Worm (Caenorhabditis elegans): Measurements from ENCODE around the gene sftb-6.

Gene sftb-6

DNA sequence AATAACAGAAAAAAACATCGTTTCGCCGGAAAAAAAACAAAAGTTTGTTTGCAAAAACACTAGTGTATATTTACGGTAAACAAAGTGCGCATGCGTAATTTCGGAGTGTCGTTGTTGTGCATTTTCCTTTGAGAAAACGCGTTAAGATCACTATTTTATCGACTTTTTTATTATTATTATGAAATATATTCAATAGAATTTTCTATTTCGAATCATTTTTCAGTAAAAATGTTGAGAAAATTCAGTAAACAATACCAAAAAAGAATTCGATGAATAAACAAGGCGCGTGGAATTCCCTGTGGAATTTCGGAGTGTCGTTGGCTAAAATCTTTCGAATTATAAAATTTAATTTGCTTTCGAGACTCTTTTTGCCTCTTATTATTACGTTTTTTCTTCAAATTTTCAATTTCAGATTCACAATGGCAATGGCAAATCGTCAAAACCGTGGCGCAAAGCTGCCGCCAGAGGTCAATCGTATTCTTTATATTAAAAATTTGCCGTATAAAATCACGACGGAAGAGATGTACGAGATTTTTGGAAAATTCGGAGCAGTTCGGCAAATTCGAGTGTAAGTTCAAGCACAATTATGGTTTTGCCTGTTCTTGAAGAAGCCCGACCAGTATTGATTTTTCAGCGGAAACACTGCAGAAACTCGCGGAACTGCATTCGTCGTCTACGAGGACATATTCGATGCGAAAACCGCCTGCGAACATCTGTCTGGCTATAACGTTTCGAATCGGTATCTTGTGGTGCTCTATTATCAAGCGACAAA lies at the start of gene sftb-6, which contains the start of gene luc-7L3:
TSS of gene sftb-6 (plus strand) at position 413 of the 772 bp plus-strand sequence.
TSS of gene luc-7L3 (minus strand) at position 36 of the 772 bp plus-strand sequence.
- TF ChIP-seq W03F9.2 (tag; optimal IDR thresholded peaks at IDR 0.05) (peak; percentile 71), him-1 (tag; optimal IDR thresholded peaks at IDR 0.05) (no peak)

DNA sequence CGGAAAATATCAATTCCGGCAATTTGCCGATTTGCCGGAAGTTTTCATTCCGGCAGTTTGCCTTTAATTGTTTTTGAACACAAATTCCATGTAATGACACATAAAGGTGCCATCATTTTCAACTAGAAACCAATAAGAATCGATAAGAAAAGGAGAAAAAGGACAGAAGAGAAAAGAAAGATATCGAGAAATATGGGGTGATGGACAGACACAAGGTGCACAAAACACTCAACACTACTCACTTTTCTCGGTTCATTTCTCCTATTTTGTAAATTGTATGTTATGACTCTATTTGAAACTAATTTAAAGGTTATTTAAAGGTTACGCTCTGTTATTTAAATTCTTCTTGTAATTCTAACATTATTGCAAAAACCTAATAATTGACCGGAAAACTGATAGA lies 47.3 kb upstream of the sftb-6 start:
- TF ChIP-seq dao-5 (tag; optimal IDR thresholded peaks at IDR 0.05) = no peak
- TF ChIP-seq him-1 (tag; optimal IDR thresholded peaks at IDR 0.05) = no peak
- TF ChIP-seq W03F9.2 (tag; optimal IDR thresholded peaks at IDR 0.05) = no peak

DNA sequence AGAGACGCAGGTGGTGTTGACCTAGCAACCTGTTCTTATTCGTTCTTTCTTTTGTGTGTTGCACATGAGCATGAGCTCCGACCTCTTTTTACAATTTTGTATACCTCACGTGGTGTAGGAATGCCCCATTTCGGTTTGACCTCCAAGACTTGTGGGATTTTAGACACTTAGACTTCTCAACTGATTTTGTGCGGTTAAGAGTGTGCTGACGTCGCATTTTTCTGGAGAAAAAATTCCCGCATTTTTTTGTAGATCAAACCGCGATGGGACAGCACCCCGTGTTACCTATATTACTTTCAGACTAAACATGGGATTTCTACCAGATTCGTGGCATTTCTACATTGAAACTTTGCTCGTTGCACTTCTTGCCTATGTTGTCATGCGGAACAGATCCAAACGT lies 46.9 kb upstream of the sftb-6 start, which contains the start of gene sptl-1:
TSS of gene sptl-1 (plus strand) at position 301 of the 400 bp plus-strand sequence.
- TF ChIP-seq W03F9.2 (tag; optimal IDR thresholded peaks at IDR 0.05) (no peak), him-1 (tag; optimal IDR thresholded peaks at IDR 0.05) (no peak), dao-5 (tag; optimal IDR thresholded peaks at IDR 0.05) (no peak)

DNA sequence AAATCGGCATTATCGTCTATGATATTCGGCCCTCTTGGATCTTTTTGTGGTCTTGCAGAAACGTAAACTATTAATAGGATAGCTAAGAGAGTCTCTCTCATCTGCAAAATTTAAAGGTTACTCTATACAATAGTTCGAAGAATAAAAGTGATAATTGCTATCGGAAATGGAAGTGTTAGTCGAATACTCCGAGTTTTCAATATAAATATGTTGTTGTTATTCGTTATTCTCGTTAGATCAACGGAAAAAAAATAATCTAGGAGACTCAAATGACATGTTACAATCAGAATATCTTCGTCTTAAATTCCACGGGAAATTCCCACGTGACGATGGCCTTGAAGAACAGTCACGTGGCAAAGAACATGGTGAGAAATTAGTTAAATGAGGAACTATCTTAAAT lies 43.0 kb upstream of the sftb-6 start, which contains the start of gene tre-5:
TSS of gene tre-5 (minus strand) at position 101 of the 400 bp plus-strand sequence.
- TF ChIP-seq W03F9.2 (tag; optimal IDR thresholded peaks at IDR 0.05) = no peak
- TF ChIP-seq him-1 (tag; optimal IDR thresholded peaks at IDR 0.05) = no peak
- no peak for TF ChIP-seq dao-5 (tag; optimal IDR thresholded peaks at IDR 0.05)

DNA sequence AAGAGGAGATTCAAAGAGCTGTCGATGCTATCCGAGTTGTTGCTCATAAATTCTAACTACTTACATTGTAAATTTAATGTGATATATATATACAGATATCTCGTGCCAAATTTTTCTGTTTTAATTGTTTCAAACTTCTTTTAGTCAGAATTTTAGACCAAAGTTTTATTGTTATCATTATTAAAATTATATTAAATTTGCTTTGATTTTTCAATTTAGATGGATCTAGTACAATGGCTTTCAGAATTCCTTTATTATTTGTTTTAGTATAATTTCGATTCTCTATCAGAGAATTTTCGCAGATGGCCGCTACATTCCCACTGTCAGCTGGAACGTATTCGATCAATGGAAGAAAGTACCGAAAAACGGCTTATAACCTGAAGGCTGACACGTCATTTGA lies 40.8 kb upstream of the sftb-6 start, which contains the start of gene ascc-1:
TSS of gene ascc-1 (plus strand) at position 301 of the 400 bp plus-strand sequence.
- no peak for TF ChIP-seq him-1 (tag; optimal IDR thresholded peaks at IDR 0.05)

DNA sequence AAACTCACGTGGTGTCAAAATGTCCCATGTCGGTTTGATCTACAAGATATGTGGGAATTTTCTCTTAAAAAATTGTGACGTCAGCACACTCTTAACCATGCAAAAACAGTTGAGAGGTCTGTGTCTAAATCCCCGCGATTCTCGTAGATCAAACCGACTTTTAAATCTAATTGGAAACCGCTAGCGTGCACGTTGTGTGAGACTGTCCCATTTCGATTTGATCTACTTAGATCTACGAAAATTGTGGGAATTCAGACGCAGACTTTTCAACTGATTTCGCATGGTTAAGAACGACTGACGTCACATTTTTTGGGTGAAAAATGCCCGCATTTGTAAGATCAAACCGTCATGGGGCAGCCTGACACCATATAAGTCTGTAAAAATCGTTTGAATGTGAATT lies 40.3 kb upstream of the sftb-6 start:
- TF ChIP-seq him-1 (tag; optimal IDR thresholded peaks at IDR 0.05) = no peak
- TF ChIP-seq W03F9.2 (tag; optimal IDR thresholded peaks at IDR 0.05) = no peak
- no peak for TF ChIP-seq dao-5 (tag; optimal IDR thresholded peaks at IDR 0.05)

DNA sequence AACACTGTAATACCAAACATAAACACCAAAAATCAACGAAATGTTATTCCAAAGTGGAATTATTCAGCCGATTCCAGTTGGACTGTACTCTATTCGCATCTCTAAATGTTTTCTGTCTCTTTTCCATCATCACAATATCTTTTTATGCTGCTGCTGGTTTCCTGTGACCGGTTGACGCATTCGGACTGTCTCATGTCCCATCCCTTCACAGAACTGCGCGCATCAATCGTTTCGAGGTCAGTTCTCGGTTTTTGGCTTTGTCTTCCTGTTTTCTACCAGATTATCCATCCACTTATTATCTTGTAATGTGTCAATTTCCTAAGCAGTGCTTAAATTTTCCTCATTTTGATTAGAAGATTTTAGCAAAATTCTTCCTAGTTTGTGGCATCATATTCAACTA lies 38.2 kb upstream of the sftb-6 start:
- TF ChIP-seq W03F9.2 (tag; optimal IDR thresholded peaks at IDR 0.05) (no peak), him-1 (tag; optimal IDR thresholded peaks at IDR 0.05) (no peak), dao-5 (tag; optimal IDR thresholded peaks at IDR 0.05) (no peak)

DNA sequence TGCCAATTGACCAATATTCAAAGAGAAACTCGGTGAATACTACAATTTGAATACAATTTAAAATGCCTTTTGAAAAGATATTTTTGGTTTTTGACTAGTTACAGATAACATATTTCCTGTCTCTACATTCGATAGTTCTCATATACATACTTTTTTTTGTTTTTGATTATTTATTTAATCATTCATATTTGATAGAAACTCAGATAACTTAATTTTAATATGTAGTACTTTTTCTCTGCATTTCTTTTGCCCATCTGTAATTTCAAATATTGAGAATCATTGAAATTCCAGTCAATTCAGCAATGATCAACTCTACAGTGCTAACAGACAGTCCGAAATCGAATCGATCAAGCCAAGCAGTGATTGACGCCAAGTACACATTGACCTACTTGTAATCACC lies 37.2 kb upstream of the sftb-6 start, which contains the start of gene C23H3.2:
TSS of gene C23H3.2 (plus strand) at position 301 of the 400 bp plus-strand sequence.
- TF ChIP-seq W03F9.2 (tag; optimal IDR thresholded peaks at IDR 0.05) = no peak
- no peak for TF ChIP-seq him-1 (tag; optimal IDR thresholded peaks at IDR 0.05)
- no peak for TF ChIP-seq dao-5 (tag; optimal IDR thresholded peaks at IDR 0.05)

DNA sequence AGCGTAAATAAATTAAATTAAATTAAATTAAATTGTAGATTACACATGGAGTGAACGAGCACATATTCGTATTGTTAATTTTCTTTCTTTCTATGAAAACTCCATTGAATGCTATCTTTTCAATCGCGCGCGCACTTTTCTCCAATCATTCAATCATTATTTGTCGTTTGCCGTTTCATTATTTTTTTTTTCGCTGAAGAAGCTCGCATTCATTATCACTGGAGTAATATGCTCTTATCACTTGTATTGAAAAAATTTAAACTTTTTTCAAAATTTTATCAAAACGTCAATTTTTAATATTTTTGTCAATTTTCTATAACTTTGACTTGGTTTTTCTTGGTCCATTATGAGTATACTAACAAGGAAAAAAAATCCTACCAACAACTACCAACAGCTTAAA lies 32.7 kb upstream of the sftb-6 start:
- TF ChIP-seq him-1 (tag; optimal IDR thresholded peaks at IDR 0.05) (no peak), W03F9.2 (tag; optimal IDR thresholded peaks at IDR 0.05) (no peak), dao-5 (tag; optimal IDR thresholded peaks at IDR 0.05) (no peak)

DNA sequence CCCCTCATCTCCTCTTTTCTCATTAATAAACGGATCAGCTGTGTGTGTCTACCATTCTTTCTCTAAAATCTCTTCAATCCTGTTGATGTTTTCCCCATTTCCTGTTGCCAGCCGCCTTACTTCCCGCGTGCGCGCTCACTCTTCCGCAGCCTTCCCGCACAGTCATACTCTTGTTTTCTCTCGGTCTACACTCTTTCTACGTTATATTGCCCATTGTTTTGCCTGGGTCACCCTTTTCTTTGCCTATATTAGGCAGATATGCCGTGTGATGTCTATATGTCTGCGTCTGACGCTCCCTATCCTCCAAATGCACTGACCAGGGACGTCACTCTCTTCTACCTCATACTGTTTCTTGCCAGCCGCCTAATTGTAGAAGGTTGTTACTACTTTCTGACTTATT lies 31.9 kb upstream of the sftb-6 start:
- TF ChIP-seq dao-5 (tag; optimal IDR thresholded peaks at IDR 0.05) (no peak), W03F9.2 (tag; optimal IDR thresholded peaks at IDR 0.05) (no peak), him-1 (tag; optimal IDR thresholded peaks at IDR 0.05) (no peak)

DNA sequence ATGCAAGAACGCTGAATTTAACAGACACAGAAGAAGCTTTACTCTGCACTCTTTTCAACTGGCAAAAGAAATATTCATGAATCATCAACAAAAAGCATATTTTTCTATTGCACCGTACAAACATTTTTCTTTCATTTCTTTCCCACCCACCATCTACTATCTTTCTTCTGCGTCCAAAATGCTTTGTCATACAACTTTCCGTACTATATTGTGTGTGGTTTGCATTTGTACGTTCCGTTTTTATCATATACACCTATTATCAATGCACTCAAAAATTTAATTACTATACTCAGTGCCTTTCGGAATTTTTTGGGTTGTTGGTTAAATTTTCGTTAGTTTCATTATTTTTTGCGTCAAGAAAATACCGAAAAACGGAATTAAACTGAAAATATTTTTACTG lies 30.5 kb upstream of the sftb-6 start:
- TF ChIP-seq him-1 (tag; optimal IDR thresholded peaks at IDR 0.05) = no peak
- no peak for TF ChIP-seq W03F9.2 (tag; optimal IDR thresholded peaks at IDR 0.05)
- no peak for TF ChIP-seq dao-5 (tag; optimal IDR thresholded peaks at IDR 0.05)

DNA sequence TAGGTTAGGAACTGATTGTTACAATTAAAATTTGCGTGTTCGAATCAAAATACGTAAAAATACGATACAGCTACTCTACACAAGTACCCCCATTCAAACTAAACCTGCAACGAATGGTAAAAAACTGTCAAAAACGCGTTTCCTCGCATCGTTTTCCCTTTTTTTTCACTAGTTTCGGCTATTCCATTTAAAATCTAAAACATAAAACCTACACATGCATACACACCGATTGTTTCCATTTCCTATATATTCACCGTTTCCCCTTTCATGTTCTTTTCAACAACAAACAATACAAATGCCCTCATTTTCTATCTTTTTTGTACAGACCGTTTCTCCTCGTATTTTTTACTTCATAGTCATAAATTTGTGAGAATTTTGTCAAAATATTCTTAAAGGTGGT lies 29.4 kb upstream of the sftb-6 start:
- no peak for TF ChIP-seq W03F9.2 (tag; optimal IDR thresholded peaks at IDR 0.05)

DNA sequence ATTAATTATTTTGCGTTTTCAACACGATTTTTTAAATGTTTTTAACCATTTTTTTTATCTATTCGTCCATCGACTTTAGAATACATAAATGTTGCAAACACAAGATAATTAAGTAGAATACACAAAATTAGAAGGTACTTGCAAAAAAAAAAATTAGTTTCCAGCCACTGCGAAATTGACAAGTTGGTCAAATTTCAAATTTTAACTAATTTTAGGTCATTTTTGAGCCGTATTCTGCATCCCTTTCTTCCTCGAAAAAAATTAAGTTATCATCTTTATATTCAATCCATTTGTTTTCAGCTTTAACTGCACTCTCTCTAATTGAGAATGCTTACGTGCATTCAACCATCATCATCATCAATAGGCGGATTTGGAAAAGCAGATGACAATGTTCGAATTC lies 28.9 kb upstream of the sftb-6 start, which contains the start of gene egl-26:
TSS of gene egl-26 (plus strand) at position 301 of the 400 bp plus-strand sequence.
- TF ChIP-seq W03F9.2 (tag; optimal IDR thresholded peaks at IDR 0.05) (no peak), dao-5 (tag; optimal IDR thresholded peaks at IDR 0.05) (no peak), him-1 (tag; optimal IDR thresholded peaks at IDR 0.05) (no peak)

DNA sequence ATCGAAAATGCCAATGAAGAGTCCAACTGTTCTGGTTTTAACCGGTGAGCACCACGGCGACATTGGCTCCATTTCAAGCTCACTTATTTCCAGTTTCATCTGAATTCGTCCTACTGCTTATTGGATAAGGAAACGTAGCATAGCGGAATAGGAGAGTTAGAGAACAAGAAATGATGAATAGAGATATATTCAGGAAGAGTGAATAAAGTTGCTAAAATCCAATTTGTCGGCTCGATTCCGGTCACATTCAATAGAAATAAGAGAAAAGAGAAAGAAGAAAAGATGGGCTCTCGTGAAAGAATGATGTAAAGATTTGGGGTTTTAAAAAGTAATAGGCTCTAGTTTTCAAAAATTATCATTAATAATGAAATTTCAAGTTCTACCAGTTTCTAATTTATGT lies 24.9 kb upstream of the sftb-6 start:
- TF ChIP-seq him-1 (tag; optimal IDR thresholded peaks at IDR 0.05) = no peak
- no peak for TF ChIP-seq dao-5 (tag; optimal IDR thresholded peaks at IDR 0.05)
- TF ChIP-seq W03F9.2 (tag; optimal IDR thresholded peaks at IDR 0.05) = no peak

DNA sequence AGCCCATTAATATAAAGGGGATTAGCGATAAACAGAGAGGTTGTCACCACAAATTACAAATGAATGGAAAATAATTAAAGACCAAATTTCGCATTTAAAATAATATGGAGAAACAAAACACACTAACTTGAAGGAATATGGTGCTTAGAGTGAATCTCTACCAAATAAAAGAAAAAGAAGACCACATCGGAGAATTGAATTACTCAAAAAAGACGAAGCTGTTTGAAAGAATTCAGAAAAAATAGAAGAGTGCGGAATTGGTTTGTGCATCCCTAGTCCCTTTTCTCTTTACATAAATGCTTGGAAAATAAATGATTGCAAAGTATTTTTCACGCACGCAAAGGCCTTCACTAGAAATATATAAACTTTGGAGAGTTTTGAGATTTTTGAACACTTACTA lies 24.3 kb upstream of the sftb-6 start:
- TF ChIP-seq dao-5 (tag; optimal IDR thresholded peaks at IDR 0.05) (no peak), him-1 (tag; optimal IDR thresholded peaks at IDR 0.05) (no peak), W03F9.2 (tag; optimal IDR thresholded peaks at IDR 0.05) (no peak)

All from whole organism, L4/young adult.